ENCODE assay signal across 2 fruit fly cellular contexts in genomic region chr3R:18616007-18616406, dm6.
TF ChIP-seq lines count a peak whose summit lies in the region.

No protein-coding gene starts in this region.

TF ChIP-seq in whole organism, prepupa, 60 proteins besides CTCF, POLR2A, EP300 and RAD21:
- no peak for TF ChIP-seq Eip75B (GFP tag; optimal IDR thresholded peaks at IDR 0.05; lab: Kevin White, UChicago)
- TF ChIP-seq Smox (GFP tag; optimal IDR thresholded peaks at IDR 0.05; lab: Kevin White, UChicago): no peak
- no peak; the same call in 1 of the 2 replicates for TF ChIP-seq CG15336 (GFP tag; IDR thresholded peaks at IDR 0.05; lab: Robert Waterston, UW)
- TF ChIP-seq spab (GFP tag; optimal IDR thresholded peaks at IDR 0.05; lab: Kevin White, UChicago): no peak
- TF ChIP-seq Blimp-1 (GFP tag; optimal IDR thresholded peaks at IDR 0.05; lab: Kevin White, UChicago): no peak
- no peak for TF ChIP-seq fd59A (GFP tag; optimal IDR thresholded peaks at IDR 0.05; lab: Kevin White, UChicago)
- no peak for TF ChIP-seq CG10669 (GFP tag; optimal IDR thresholded peaks at IDR 0.05; lab: Kevin White, UChicago)
- TF ChIP-seq dsx (GFP tag; optimal IDR thresholded peaks at IDR 0.05; lab: Kevin White, UChicago; ENCODE audit: poor library complexity, severe bottlenecking): no peak
- no peak for TF ChIP-seq lz (GFP tag; optimal IDR thresholded peaks at IDR 0.05; lab: Kevin White, UChicago)
- no peak for TF ChIP-seq CG8632 (GFP tag; optimal IDR thresholded peaks at IDR 0.05; lab: Kevin White, UChicago)
- no peak for TF ChIP-seq Gug (GFP tag; IDR thresholded peaks at IDR 0.05; lab: Robert Waterston, UW)
- TF ChIP-seq CG32006 (GFP tag; optimal IDR thresholded peaks at IDR 0.05; lab: Kevin White, UChicago): peak; percentile 63
- TF ChIP-seq CG8119 (GFP tag; IDR thresholded peaks at IDR 0.05; lab: Robert Waterston, UW): peak; percentile 62; the same call in 1 of the 3 replicates
- TF ChIP-seq Sox14 (GFP tag; optimal IDR thresholded peaks at IDR 0.05; lab: Kevin White, UChicago): no peak
- no peak for TF ChIP-seq CG34406 (GFP tag; optimal IDR thresholded peaks at IDR 0.05; lab: Kevin White, UChicago)
- TF ChIP-seq Sox102F (GFP tag; optimal IDR thresholded peaks at IDR 0.05; lab: Kevin White, UChicago): no peak
- no peak for TF ChIP-seq CG1621 (tag; optimal IDR thresholded peaks at IDR 0.05; lab: Kevin White, UChicago)
- TF ChIP-seq Eip93F (GFP tag; optimal IDR thresholded peaks at IDR 0.05; lab: Kevin White, UChicago): no peak
- no peak for TF ChIP-seq net (GFP tag; optimal IDR thresholded peaks at IDR 0.05; lab: Kevin White, UChicago)
- no peak for TF ChIP-seq Ets21C (GFP tag; optimal IDR thresholded peaks at IDR 0.05; lab: Kevin White, UChicago)
- TF ChIP-seq Hr38 (GFP tag; optimal IDR thresholded peaks at IDR 0.05; lab: Kevin White, UChicago): no peak
- no peak for TF ChIP-seq Hr39 (GFP tag; optimal IDR thresholded peaks at IDR 0.05; lab: Kevin White, UChicago)
- TF ChIP-seq Eip78C (GFP tag; lab: Kevin White, UChicago): peak; percentile 73
- TF ChIP-seq Sox15 (GFP tag; optimal IDR thresholded peaks at IDR 0.05; lab: Kevin White, UChicago): no peak
- TF ChIP-seq svp (GFP tag; lab: Kevin White, UChicago): no peak
- peak; percentile 46 for TF ChIP-seq Hr4 (GFP tag; optimal IDR thresholded peaks at IDR 0.05; lab: Kevin White, UChicago)
- no peak for TF ChIP-seq CG6792 (GFP tag; optimal IDR thresholded peaks at IDR 0.05; lab: Kevin White, UChicago)
- TF ChIP-seq CG16779 (tag; optimal IDR thresholded peaks at IDR 0.05; lab: Kevin White, UChicago): no peak
- no peak for TF ChIP-seq CG6854 (GFP tag; optimal IDR thresholded peaks at IDR 0.05; lab: Kevin White, UChicago)
- TF ChIP-seq CG8319 (GFP tag; optimal IDR thresholded peaks at IDR 0.05; lab: Kevin White, UChicago): no peak
- TF ChIP-seq Ets96B (tag; optimal IDR thresholded peaks at IDR 0.05; lab: Kevin White, UChicago): no peak
- TF ChIP-seq CG9139 (GFP tag; optimal IDR thresholded peaks at IDR 0.05; lab: Kevin White, UChicago): no peak
- TF ChIP-seq achi (GFP tag; optimal IDR thresholded peaks at IDR 0.05; lab: Kevin White, UChicago): no peak
- TF ChIP-seq vri (GFP tag; optimal IDR thresholded peaks at IDR 0.05; lab: Kevin White, UChicago): no peak
- TF ChIP-seq CG3032 (tag; optimal IDR thresholded peaks at IDR 0.05; lab: Kevin White, UChicago): no peak
- peak; percentile 32 for TF ChIP-seq CG6276 (GFP tag; optimal IDR thresholded peaks at IDR 0.05; lab: Kevin White, UChicago)
- TF ChIP-seq eg (GFP tag; IDR thresholded peaks at IDR 0.05; lab: Robert Waterston, UW): no peak
- no peak for TF ChIP-seq CG11294 (GFP tag; IDR thresholded peaks at IDR 0.05; lab: Robert Waterston, UW)
- TF ChIP-seq CG31627 (GFP tag; optimal IDR thresholded peaks at IDR 0.05; lab: Kevin White, UChicago): no peak
- TF ChIP-seq Lpt (GFP tag; optimal IDR thresholded peaks at IDR 0.05; lab: Kevin White, UChicago): peak; percentile 19
- TF ChIP-seq CG4318 (GFP tag; optimal IDR thresholded peaks at IDR 0.05; lab: Kevin White, UChicago): peak; percentile 30
TF ChIP-seq in whole organism, prepupa: peak in this region for 7.

TF ChIP-seq in whole organism, pupa, 21 proteins besides CTCF, POLR2A, EP300 and RAD21:
- no peak for TF ChIP-seq CG9948 (tag; optimal IDR thresholded peaks at IDR 0.05; lab: Kevin White, UChicago)
- TF ChIP-seq EcR (GFP tag; optimal IDR thresholded peaks at IDR 0.05; lab: Kevin White, UChicago): no peak
- TF ChIP-seq CG4496 (GFP tag; IDR thresholded peaks at IDR 0.05; lab: Robert Waterston, UW): no peak
- no peak for TF ChIP-seq CG34367 (tag; optimal IDR thresholded peaks at IDR 0.05; lab: Kevin White, UChicago)
- TF ChIP-seq CG32121 (GFP tag; IDR thresholded peaks at IDR 0.05; lab: Robert Waterston, UW): 0 out of 2 replicates have a peak, but pooled peaks have one; percentile 17
- no peak for TF ChIP-seq gl (tag; optimal IDR thresholded peaks at IDR 0.05; lab: Kevin White, UChicago)
- peak; percentile 59 for TF ChIP-seq CG14655 (GFP tag; optimal IDR thresholded peaks at IDR 0.05; lab: Kevin White, UChicago)
- peak; percentile 39 for TF ChIP-seq CG8301 (tag; optimal IDR thresholded peaks at IDR 0.05; lab: Kevin White, UChicago)
- TF ChIP-seq CG17806 (tag; optimal IDR thresholded peaks at IDR 0.05; lab: Kevin White, UChicago): no peak
- no peak for TF ChIP-seq CG15710 (tag; optimal IDR thresholded peaks at IDR 0.05; lab: Kevin White, UChicago)
